Fruit fly (Drosophila melanogaster): ENCODE measurements around the gene LysP.

DNA sequence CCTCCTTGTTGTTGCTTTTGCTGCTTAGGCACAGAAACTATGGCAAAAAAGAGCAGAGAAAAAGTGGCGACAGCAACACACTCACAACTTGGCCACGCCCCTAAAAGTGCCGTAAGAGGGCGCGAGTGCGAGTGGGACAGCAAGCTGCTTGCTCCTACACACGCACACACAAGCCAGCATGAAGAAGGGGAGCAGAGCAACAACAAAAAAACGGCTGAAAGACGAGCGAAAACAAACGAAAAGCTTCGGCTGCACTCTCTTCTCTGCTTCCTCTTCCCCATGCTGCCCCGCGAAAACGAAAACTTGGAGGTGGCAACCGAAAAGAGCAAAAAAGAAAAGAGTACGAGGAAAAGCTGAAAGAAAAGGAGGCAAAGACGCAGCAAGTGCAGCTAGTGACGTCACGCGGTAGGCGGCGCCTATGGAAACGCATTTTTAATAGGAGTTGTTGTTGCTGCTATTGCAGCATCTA, 40.3 kb downstream of the LysP start:
- TF ChIP-seq CG7556 (GFP tag; optimal IDR thresholded peaks at IDR 0.05) (no peak), shn (GFP tag; optimal IDR thresholded peaks at IDR 0.05) (no peak), CG1024 (GFP tag; IDR thresholded peaks at IDR 0.05) (no peak), fd3F (GFP tag; optimal IDR thresholded peaks at IDR 0.05) (no peak), CG9817 (tag; optimal IDR thresholded peaks at IDR 0.05) (no peak)
